Worm (Caenorhabditis elegans) whole organism, young adult: Measurements from ENCODE around the gene samt-1.

Experiments used
- B0336.3 ChIP-seq: fragments of 200-800 bp; sonication (Bioruptor generic); IDR thresholded peaks from 2 replicates; pipeline ENCODE4 v1.3.6; 2022; ENCODE audit warnings: missing genetic modification characterization, missing compliant biosample characterization
- F33H1.4 ChIP-seq: fragments of 200-800 bp; sonication (Bioruptor generic); IDR thresholded peaks from 2 replicates; pipeline ENCODE4 v1.3.6; 2022; ENCODE audit warnings: missing genetic modification reagents, missing genetic modification characterization, missing compliant biosample characterization
- F39B2.1 ChIP-seq: fragments of 200-800 bp; sonication (Bioruptor generic); IDR thresholded peaks from 2 replicates; pipeline ENCODE4 v1.3.6; 2022; ENCODE audit warnings: missing genetic modification reagents, missing genetic modification characterization, missing compliant biosample characterization
- F55B11.4 ChIP-seq: sonication (generic microtip); optimal IDR thresholded peaks from 2 replicates; lab custom pipeline; 2016; ENCODE audit warnings: missing compliant biosample characterization, missing genetic modification characterization, borderline replicate concordance; ENCODE audit not compliant: insufficient read depth
- K11D2.4 ChIP-seq: fragments of 200-800 bp; sonication (Bioruptor generic); IDR thresholded peaks from 2 replicates; pipeline ENCODE4 v1.3.6; 2022; ENCODE audit warnings: missing genetic modification reagents, missing genetic modification characterization, missing compliant biosample characterization
- K12H6.12 ChIP-seq: fragments of 200-800 bp; sonication (Bioruptor generic); optimal IDR thresholded peaks from 2 replicates; lab custom pipeline; 2018; ENCODE audit warnings: mild to moderate bottlenecking, missing genetic modification characterization, missing compliant biosample characterization
- T07F8.4 ChIP-seq: sonication (generic microtip); optimal IDR thresholded peaks from 2 replicates; lab custom pipeline; 2016; ENCODE audit warnings: mild to moderate bottlenecking, missing genetic modification characterization, moderate library complexity, missing compliant biosample characterization
- Y56A3A.18 ChIP-seq: fragments of 200-800 bp; sonication (Bioruptor generic); IDR thresholded peaks from 2 replicates; pipeline ENCODE4 v1.3.6; 2022; ENCODE audit warnings: missing genetic modification reagents, missing genetic modification characterization, missing compliant biosample characterization
- athp-1 ChIP-seq: sonication (generic microtip); optimal IDR thresholded peaks from 2 replicates; lab custom pipeline; 2017; ENCODE audit warnings: mild to moderate bottlenecking, missing genetic modification characterization, missing compliant biosample characterization
- egl-44 ChIP-seq: fragments of 200-800 bp; sonication (Bioruptor generic); IDR thresholded peaks from 2 replicates; pipeline ENCODE4 v1.3.6; 2022; ENCODE audit warnings: missing genetic modification reagents, missing genetic modification characterization, missing compliant biosample characterization
- egrh-3 ChIP-seq: fragments of 200-800 bp; sonication (Bioruptor generic); IDR thresholded peaks from 2 replicates; pipeline ENCODE4 v1.3.6; 2022; ENCODE audit warnings: missing genetic modification reagents, missing genetic modification characterization, missing compliant biosample characterization
- ets-4 ChIP-seq: fragments of 200-800 bp; sonication (Bioruptor generic); optimal IDR thresholded peaks from 2 replicates; lab custom pipeline; 2018; ENCODE audit warnings: mild to moderate bottlenecking, missing genetic modification characterization, missing compliant biosample characterization
- fkh-3 ChIP-seq: sonication (generic microtip); optimal IDR thresholded peaks from 2 replicates; lab custom pipeline; 2016; ENCODE audit warnings: mild to moderate bottlenecking, missing genetic modification characterization, missing compliant biosample characterization
- gei-17 ChIP-seq: fragments of 200-800 bp; sonication (Bioruptor generic); optimal IDR thresholded peaks from 2 replicates; lab custom pipeline; 2018; ENCODE audit warnings: mild to moderate bottlenecking, missing genetic modification characterization, missing compliant biosample characterization
- hlh-26 ChIP-seq: fragments of 200-800 bp; sonication (Bioruptor generic); conservative IDR thresholded peaks from 2 replicates; pipeline ENCODE4 v1.3.6; 2022; ENCODE audit warnings: missing genetic modification reagents, missing genetic modification characterization, missing compliant biosample characterization
- madf-8 ChIP-seq: fragments of 200-800 bp; sonication (Bioruptor generic); conservative IDR thresholded peaks from 2 replicates; pipeline ENCODE4 v1.3.6; 2022; ENCODE audit warnings: missing genetic modification reagents, missing genetic modification characterization, missing compliant biosample characterization
- mcd-1 ChIP-seq: fragments of 200-800 bp; sonication (Bioruptor generic); IDR thresholded peaks from 2 replicates; pipeline ENCODE4 v1.3.6; 2022; ENCODE audit warnings: missing genetic modification reagents, missing genetic modification characterization, missing compliant biosample characterization
- mel-28 ChIP-seq: sonication (generic microtip); optimal IDR thresholded peaks from 2 replicates; lab custom pipeline; 2016; ENCODE audit warnings: borderline replicate concordance, mild to moderate bottlenecking, missing genetic modification characterization, missing compliant biosample characterization
- mes-4 ChIP-seq: sonication (generic microtip); optimal IDR thresholded peaks from 2 replicates; lab custom pipeline; 2016; ENCODE audit warnings: missing genotype, missing genetic modification characterization, missing compliant biosample characterization
- mxl-1 ChIP-seq: sonication (generic microtip); optimal IDR thresholded peaks from 2 replicates; lab custom pipeline; 2016; ENCODE audit warnings: missing genetic modification characterization, missing compliant biosample characterization
- nfya-1 ChIP-seq: sonication (generic microtip); optimal IDR thresholded peaks from 2 replicates; lab custom pipeline; 2017; ENCODE audit warnings: antibody characterized with exemption, missing compliant biosample characterization, missing genetic modification characterization, borderline replicate concordance; ENCODE audit not compliant: insufficient read depth
- nhr-179 ChIP-seq: sonication (generic microtip); optimal IDR thresholded peaks from 2 replicates; lab custom pipeline; 2016; ENCODE audit warnings: mild to moderate bottlenecking, missing genetic modification characterization, missing compliant biosample characterization
- nhr-80 ChIP-seq: sonication (generic microtip); optimal IDR thresholded peaks from 2 replicates; lab custom pipeline; 2016; ENCODE audit warnings: missing genetic modification characterization, missing compliant biosample characterization
- nhr-90 ChIP-seq: sonication (generic microtip); optimal IDR thresholded peaks from 2 replicates; lab custom pipeline; 2016; ENCODE audit warnings: missing genotype, mild to moderate bottlenecking, missing genetic modification characterization, missing compliant biosample characterization
- pbrm-1 ChIP-seq: fragments of 200-800 bp; sonication (Bioruptor generic); IDR thresholded peaks from 2 replicates; pipeline ENCODE4 v1.3.6; 2022; ENCODE audit warnings: missing genetic modification reagents, missing genetic modification characterization, missing compliant biosample characterization
- rcor-1 ChIP-seq: fragments of 200-800 bp; sonication (Bioruptor generic); IDR thresholded peaks from 2 replicates; pipeline ENCODE4 v1.3.6; 2022; ENCODE audit warnings: missing genetic modification reagents, missing genetic modification characterization, missing compliant biosample characterization
- rpc-1 ChIP-seq, 2 experiments: fragments of 150-350 bp in 1 of 2; sonication (generic microtip) in 1 of 2; optimal IDR thresholded peaks; 2 replicates each; lab custom pipeline; 2014 to 2018; ENCODE audit warnings: missing biosample characterization in 1 of 2, missing genetic modification characterization in 1 of 2, missing genetic modification reagents in 1 of 2, missing genotype in 1 of 2
- sdz-38 ChIP-seq: sonication (generic microtip); optimal IDR thresholded peaks from 2 replicates; lab custom pipeline; 2016; ENCODE audit warnings: missing genotype, missing genetic modification characterization, missing compliant biosample characterization
- snpc-1.1 ChIP-seq: sonication (generic microtip); optimal IDR thresholded peaks from 2 replicates; lab custom pipeline; 2017; ENCODE audit warnings: missing genetic modification characterization, mild to moderate bottlenecking, missing compliant biosample characterization, antibody characterized with exemption, moderate library complexity, missing genotype, missing genetic modification reagents; ENCODE audit not compliant: insufficient read depth
- snpc-4 ChIP-seq, 5 experiments: fragments of 150-350 bp in 1 of 5; sonication (generic microtip) in 4 of 5; optimal IDR thresholded peaks; 2 replicates each; lab custom pipeline; 2014 to 2018; ENCODE audit warnings: missing genetic modification characterization in 5 of 5, missing biosample characterization in 3 of 5, antibody characterized with exemption in 2 of 5, mild to moderate bottlenecking in 2 of 5, missing compliant biosample characterization in 2 of 5, missing genotype in 2 of 5, moderate library complexity in 2 of 5, missing genetic modification reagents in 1 of 5
- somi-1 ChIP-seq: fragments of 200-800 bp; sonication (Bioruptor generic); optimal IDR thresholded peaks from 2 replicates; lab custom pipeline; 2018; ENCODE audit warnings: mild to moderate bottlenecking, missing genetic modification characterization, missing compliant biosample characterization
- tbx-9 ChIP-seq: sonication (generic microtip); optimal IDR thresholded peaks from 2 replicates; lab custom pipeline; 2016; ENCODE audit warnings: borderline replicate concordance, missing genetic modification characterization, inconsistent platforms, missing compliant biosample characterization
- unc-62 ChIP-seq: fragments of 150-350 bp; optimal IDR thresholded peaks from 2 replicates; lab custom pipeline; 2014; ENCODE audit warnings: missing biosample characterization, missing genetic modification reagents, missing genetic modification characterization
- zfh-2 ChIP-seq: fragments of 200-800 bp; sonication (Bioruptor generic); conservative IDR thresholded peaks from 2 replicates; pipeline ENCODE4 v1.3.6; 2022; ENCODE audit warnings: missing genetic modification reagents, missing genetic modification characterization, missing compliant biosample characterization
- zim-3 ChIP-seq: sonication (generic microtip); optimal IDR thresholded peaks from 2 replicates; lab custom pipeline; 2017; ENCODE audit warnings: mild to moderate bottlenecking, missing genetic modification characterization, moderate library complexity, missing compliant biosample characterization
- ztf-18 ChIP-seq: sonication (generic microtip); optimal IDR thresholded peaks from 2 replicates; lab custom pipeline; 2016; ENCODE audit warnings: missing genotype, mild to moderate bottlenecking, missing genetic modification characterization, missing compliant biosample characterization
- ztf-26 ChIP-seq: sonication (generic microtip); optimal IDR thresholded peaks from 2 replicates; lab custom pipeline; 2017; ENCODE audit warnings: missing genetic modification characterization, missing compliant biosample characterization
- ztf-28 ChIP-seq: fragments of 200-800 bp; sonication (Bioruptor generic); IDR thresholded peaks from 2 replicates; pipeline ENCODE4 v1.3.6; 2022; ENCODE audit warnings: missing genetic modification reagents, missing genetic modification characterization, missing compliant biosample characterization
- ztf-3 ChIP-seq: fragments of 200-800 bp; sonication (Bioruptor generic); optimal IDR thresholded peaks from 2 replicates; lab custom pipeline; 2018; ENCODE audit warnings: mild to moderate bottlenecking, missing genetic modification characterization, missing compliant biosample characterization

Gene samt-1

DNA sequence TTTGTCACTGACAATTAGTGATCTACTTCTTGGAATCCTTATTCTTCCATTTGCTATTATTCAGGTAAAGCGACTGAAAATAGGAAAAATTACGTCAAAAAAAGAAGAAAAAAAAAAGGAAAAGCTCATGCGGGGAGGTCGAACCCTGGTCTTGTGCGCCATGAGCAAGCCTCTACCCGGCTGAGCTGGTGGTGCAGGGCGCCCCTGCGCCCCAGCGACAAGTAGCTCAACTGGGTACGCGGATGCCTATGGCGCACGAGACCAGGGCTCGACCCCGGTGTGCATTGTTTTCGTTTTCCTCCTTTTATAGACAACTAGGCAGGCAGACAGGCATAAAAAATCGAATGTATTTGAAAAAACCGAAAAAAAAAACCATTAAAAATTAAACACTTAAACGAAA, 29.0 kb downstream of the samt-1 start:
- TF ChIP-seq rpc-1 (optimal IDR thresholded peaks at IDR 0.05; lab: Kevin White, UChicago) (no peak), rpc-1 (tag; optimal IDR thresholded peaks at IDR 0.05; lab: Kevin White, UChicago) (peak; percentile 9), egrh-3 (peak; percentile 70; the same call in 1 of the 2 replicates), hlh-26 (no peak)

DNA sequence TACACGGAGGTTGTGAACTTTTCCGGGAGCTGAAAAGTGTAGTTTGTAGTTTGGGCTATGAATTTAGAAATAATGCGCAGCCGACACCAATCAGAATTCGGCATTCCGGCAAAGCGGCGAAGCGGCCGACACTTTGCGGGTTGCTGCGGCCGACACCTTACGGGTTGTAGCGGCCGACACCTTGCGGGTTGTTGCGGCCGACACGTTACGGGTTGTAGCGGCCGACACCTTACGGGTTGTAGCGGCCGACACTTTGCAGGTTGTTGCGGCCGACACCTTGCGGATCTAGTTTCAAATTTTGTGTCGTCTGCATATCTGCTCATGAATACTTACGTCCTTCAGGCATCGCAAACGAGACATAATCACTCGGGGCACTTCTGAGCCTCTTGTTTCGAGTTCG, 35.7 kb downstream of the samt-1 start:
- TF ChIP-seq snpc-4 (GFP tag; optimal IDR thresholded peaks at IDR 0.05; lab: Kevin White, UChicago) (no peak), snpc-4 (tag; optimal IDR thresholded peaks at IDR 0.05; lab: Kevin White, UChicago) (peak in 2 of 4 experiments; percentile 13 to 69), K11D2.4 (GFP tag; lab: Robert Waterston, UW) (no peak), zfh-2 (GFP tag; lab: Robert Waterston, UW) (peak; percentile 73; the same call in 1 of the 2 replicates), unc-62 (no peak), ztf-28 (GFP tag; lab: Robert Waterston, UW) (0 out of 2 replicates have a peak, but pooled peaks have one; percentile 60)

DNA sequence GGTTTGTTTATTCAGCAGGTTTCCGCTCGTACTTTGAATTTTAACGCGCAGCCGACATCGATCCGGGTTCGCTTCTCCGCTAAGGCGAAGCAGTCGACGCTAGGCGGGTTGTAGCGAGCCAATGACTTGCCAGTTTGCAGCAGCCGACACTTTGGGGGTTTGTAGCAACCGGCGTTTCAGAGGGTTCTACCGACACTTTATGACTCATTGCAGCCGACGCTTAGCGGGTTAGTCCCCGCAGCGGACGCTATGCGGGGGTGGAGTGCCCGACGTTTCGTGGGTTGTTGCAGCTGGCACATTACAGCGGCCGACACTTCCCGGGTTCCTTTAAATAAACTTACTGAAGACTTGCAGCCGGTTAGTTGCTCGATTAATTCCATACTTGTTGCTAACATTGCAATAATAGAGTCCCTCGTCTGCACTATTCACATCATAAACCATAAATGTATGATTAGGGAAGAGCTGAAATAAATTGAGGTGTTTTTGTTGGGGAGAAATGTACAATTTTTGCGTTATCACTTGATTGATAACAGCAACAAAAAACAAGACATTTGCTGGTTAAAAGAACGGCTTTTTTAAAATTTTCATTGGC, 38.3 kb downstream of the samt-1 start, which contains the start of gene Y54G2A.57:
Y54G2A.57 (plus strand) TSS at position 542 of the 592 bp plus-strand sequence.
- no peak for TF ChIP-seq nhr-80 (tag; lab: Kevin White, UChicago)
- no peak for TF ChIP-seq mcd-1 (GFP tag; lab: Robert Waterston, UW)
- TF ChIP-seq somi-1 = no peak
- no peak for TF ChIP-seq mes-4 (tag; lab: Kevin White, UChicago)
- no peak for TF ChIP-seq rpc-1 (optimal IDR thresholded peaks at IDR 0.05; lab: Kevin White, UChicago)
- TF ChIP-seq rpc-1 (tag; optimal IDR thresholded peaks at IDR 0.05; lab: Kevin White, UChicago) = no peak
- no peak for TF ChIP-seq zim-3 (tag; lab: Kevin White, UChicago)
- no peak for TF ChIP-seq rcor-1
- no peak for TF ChIP-seq Y56A3A.18 (GFP tag; lab: Robert Waterston, UW)
- TF ChIP-seq zfh-2 (GFP tag; lab: Robert Waterston, UW) = peak; percentile 55
- TF ChIP-seq gei-17 (GFP tag; lab: Kevin White, UChicago) = no peak
- no peak for TF ChIP-seq snpc-4 (GFP tag; optimal IDR thresholded peaks at IDR 0.05; lab: Kevin White, UChicago)
- TF ChIP-seq snpc-4 (tag; optimal IDR thresholded peaks at IDR 0.05; lab: Kevin White, UChicago) = peak in 2 of 4 experiments; percentile 10 to 48
- TF ChIP-seq, all 124 proteins: peak for 2

DNA sequence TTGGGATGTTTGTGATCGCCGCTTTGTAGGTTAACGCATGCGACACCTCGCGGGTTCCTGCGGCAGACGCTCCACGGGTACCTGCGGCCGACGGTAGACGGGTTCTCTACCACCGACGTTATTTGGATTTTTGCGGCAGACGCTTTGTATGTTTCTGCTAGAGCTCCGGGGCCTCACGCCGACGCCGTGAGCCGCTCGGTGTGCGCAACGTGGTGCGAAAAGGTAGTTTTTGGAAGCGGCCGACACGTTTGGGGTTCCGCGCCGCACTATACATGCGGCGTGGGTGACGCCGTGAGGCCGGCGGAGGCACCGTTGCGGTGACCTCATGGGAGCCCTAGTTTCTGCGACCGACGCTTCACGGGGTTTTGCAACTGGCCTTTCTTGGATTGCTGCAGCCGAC, 39.9 kb downstream of the samt-1 start:
- TF ChIP-seq sdz-38 (tag; lab: Kevin White, UChicago) (no peak), nhr-179 (no peak), mcd-1 (GFP tag; lab: Robert Waterston, UW) (peak; percentile 27; the same call in 1 of the 2 replicates), fkh-3 (tag; lab: Kevin White, UChicago) (no peak), zim-3 (tag; lab: Kevin White, UChicago) (no peak), tbx-9 (tag; lab: Kevin White, UChicago) (no peak), mel-28 (tag; lab: Kevin White, UChicago) (no peak), T07F8.4 (tag; lab: Kevin White, UChicago) (no peak), mes-4 (tag; lab: Kevin White, UChicago) (no peak), ets-4 (GFP tag; lab: Kevin White, UChicago) (no peak), F33H1.4 (GFP tag; lab: Robert Waterston, UW) (0 out of 2 replicates have a peak, but pooled peaks have one; percentile 18), mxl-1 (no peak), ztf-26 (no peak), nhr-90 (tag; lab: Kevin White, UChicago) (no peak), ztf-3 (no peak), zfh-2 (GFP tag; lab: Robert Waterston, UW) (peak; percentile 90), B0336.3 (GFP tag; lab: Robert Waterston, UW) (no peak), nfya-1 (tag; lab: Kevin White, UChicago) (no peak), snpc-1.1 (tag; lab: Kevin White, UChicago) (no peak), F39B2.1 (no peak), F55B11.4 (tag; lab: Kevin White, UChicago) (no peak), snpc-4 (GFP tag; optimal IDR thresholded peaks at IDR 0.05; lab: Kevin White, UChicago) (no peak), snpc-4 (tag; optimal IDR thresholded peaks at IDR 0.05; lab: Kevin White, UChicago) (peak in 1 of 4 experiments; percentile 74), egrh-3 (peak; percentile 76; the same call in 1 of the 2 replicates), K12H6.12 (tag; lab: Kevin White, UChicago) (no peak), ztf-18 (tag; lab: Kevin White, UChicago) (no peak), egl-44 (no peak), madf-8 (GFP tag; lab: Robert Waterston, UW) (no peak), pbrm-1 (GFP tag; lab: Robert Waterston, UW) (no peak), rcor-1 (no peak), athp-1 (tag; lab: Kevin White, UChicago) (no peak)
